Worm (Caenorhabditis elegans) whole organism, L3 larva: Measurements from ENCODE around the gene R10F2.6.

Source experiments
- R02D3.7 ChIP-seq: fragments of 150-350 bp; optimal IDR thresholded peaks from 2 replicates; lab custom pipeline; 2014; ENCODE audit warnings: missing biosample characterization, missing genetic modification characterization
- ZK546.5 ChIP-seq: sonication (generic microtip); optimal IDR thresholded peaks from 2 replicates; lab custom pipeline; 2017; ENCODE audit warnings: missing biosample characterization, missing genetic modification characterization
- ama-1 ChIP-seq: fragments of 150-350 bp; optimal IDR thresholded peaks from 2 replicates; lab custom pipeline; 2018
- ceh-16 ChIP-seq: sonication (generic microtip); optimal IDR thresholded peaks from 2 replicates; lab custom pipeline; 2017; ENCODE audit warnings: missing biosample characterization, missing genetic modification characterization
- ceh-28 ChIP-seq: fragments of 150-350 bp; optimal IDR thresholded peaks from 2 replicates; lab custom pipeline; 2014; ENCODE audit warnings: missing biosample characterization, missing genetic modification reagents, missing genetic modification characterization
- ceh-82 ChIP-seq: fragments of 150-350 bp; optimal IDR thresholded peaks from 2 replicates; lab custom pipeline; 2014; ENCODE audit warnings: missing biosample characterization, missing genetic modification characterization
- daf-12 ChIP-seq: fragments of 150-350 bp; optimal IDR thresholded peaks from 2 replicates; lab custom pipeline; 2014; ENCODE audit warnings: missing biosample characterization, missing genetic modification reagents, missing genetic modification characterization
- egl-27 ChIP-seq: sonication (generic microtip); optimal IDR thresholded peaks from 4 replicates; lab custom pipeline; 2017; ENCODE audit warnings: missing biosample characterization, missing genetic modification reagents, missing genetic modification characterization
- egl-5 ChIP-seq: fragments of 150-350 bp; optimal IDR thresholded peaks from 2 replicates; lab custom pipeline; 2017; ENCODE audit warnings: missing biosample characterization, missing genetic modification reagents, missing genetic modification characterization, inconsistent platforms
- elt-2 ChIP-seq: sonication (generic microtip); optimal IDR thresholded peaks from 2 replicates; lab custom pipeline; 2016; ENCODE audit warnings: missing genetic modification reagents, mild to moderate bottlenecking, missing genetic modification characterization, missing compliant biosample characterization
- elt-3 ChIP-seq, 3 experiments: fragments of 150-350 bp in 1 of 3; sonication (generic microtip) in 2 of 3; optimal IDR thresholded peaks; 2 replicates in 2 of 3; 4 replicates in 1 of 3; lab custom pipeline; 2014 to 2017; ENCODE audit warnings: missing biosample characterization in 3 of 3, missing genetic modification characterization in 3 of 3
- fkh-10 ChIP-seq: sonication (generic microtip); optimal IDR thresholded peaks from 2 replicates; lab custom pipeline; 2017; ENCODE audit warnings: missing biosample characterization, missing genetic modification reagents, missing genetic modification characterization
- fos-1 ChIP-seq: fragments of 150-350 bp; optimal IDR thresholded peaks from 2 replicates; lab custom pipeline; 2014; ENCODE audit warnings: missing biosample characterization, missing genetic modification characterization
- hmg-11 ChIP-seq: sonication (generic microtip); optimal IDR thresholded peaks from 2 replicates; lab custom pipeline; 2016; ENCODE audit warnings: missing genetic modification characterization, missing compliant biosample characterization
- jun-1 ChIP-seq: fragments of 150-350 bp; optimal IDR thresholded peaks from 2 replicates; lab custom pipeline; 2014; ENCODE audit warnings: missing biosample characterization, missing genetic modification reagents, missing genetic modification characterization
- lin-39 ChIP-seq: fragments of 150-350 bp; optimal IDR thresholded peaks from 2 replicates; lab custom pipeline; 2018; ENCODE audit warnings: missing biosample characterization, missing genetic modification reagents, missing genetic modification characterization
- lsy-12 ChIP-seq: sonication (generic microtip); optimal IDR thresholded peaks from 2 replicates; lab custom pipeline; 2016; ENCODE audit warnings: mild to moderate bottlenecking, missing genetic modification characterization, missing compliant biosample characterization
- mdl-1 ChIP-seq: fragments of 150-350 bp; optimal IDR thresholded peaks from 2 replicates; lab custom pipeline; 2014; ENCODE audit warnings: missing biosample characterization, missing genetic modification characterization
- mml-1 ChIP-seq: fragments of 150-350 bp; sonication (generic microtip); optimal IDR thresholded peaks from 3 replicates; lab custom pipeline; 2014; ENCODE audit warnings: missing biosample characterization, missing genetic modification characterization
- nhr-11 ChIP-seq: fragments of 150-350 bp; optimal IDR thresholded peaks from 2 replicates; lab custom pipeline; 2014; ENCODE audit warnings: missing biosample characterization, missing genetic modification characterization
- nhr-12 ChIP-seq: fragments of 150-350 bp; optimal IDR thresholded peaks from 2 replicates; lab custom pipeline; 2014; ENCODE audit warnings: missing biosample characterization, missing genetic modification characterization
- nhr-23 ChIP-seq: fragments of 150-350 bp; optimal IDR thresholded peaks from 2 replicates; lab custom pipeline; 2014; ENCODE audit warnings: missing biosample characterization, missing genetic modification reagents, missing genetic modification characterization
- nhr-237 ChIP-seq: fragments of 150-350 bp; optimal IDR thresholded peaks from 2 replicates; lab custom pipeline; 2014; ENCODE audit warnings: missing biosample characterization, missing genetic modification characterization
- nhr-25 ChIP-seq: sonication (generic microtip); optimal IDR thresholded peaks from 2 replicates; lab custom pipeline; 2017; ENCODE audit warnings: missing biosample characterization, missing genetic modification characterization
- nhr-28 ChIP-seq: fragments of 150-350 bp; optimal IDR thresholded peaks from 2 replicates; lab custom pipeline; 2014; ENCODE audit warnings: missing biosample characterization, missing genetic modification characterization
- nhr-43 ChIP-seq: sonication (generic microtip); optimal IDR thresholded peaks from 2 replicates; lab custom pipeline; 2016; ENCODE audit warnings: mild to moderate bottlenecking, missing genetic modification characterization, missing compliant biosample characterization; ENCODE audit not compliant: poor library complexity, severe bottlenecking
- pha-4 ChIP-seq: fragments of 150-350 bp; optimal IDR thresholded peaks from 2 replicates; lab custom pipeline; 2014; ENCODE audit warnings: missing biosample characterization, missing genetic modification reagents, missing genetic modification characterization
- pqm-1 ChIP-seq: fragments of 150-350 bp; optimal IDR thresholded peaks from 2 replicates; lab custom pipeline; 2017; ENCODE audit warnings: missing biosample characterization, missing genetic modification characterization, inconsistent platforms
- sea-2 ChIP-seq: fragments of 150-350 bp; sonication (generic microtip); optimal IDR thresholded peaks from 4 replicates; lab custom pipeline; 2014; ENCODE audit warnings: missing biosample characterization, missing genetic modification reagents, missing genetic modification characterization
- skn-1 ChIP-seq: fragments of 150-350 bp; optimal IDR thresholded peaks from 2 replicates; lab custom pipeline; 2014; ENCODE audit warnings: missing biosample characterization, missing genetic modification characterization
- snpc-4 ChIP-seq: fragments of 150-350 bp; optimal IDR thresholded peaks from 2 replicates; lab custom pipeline; 2014; ENCODE audit warnings: missing biosample characterization, missing genetic modification characterization
- tbx-2 ChIP-seq: sonication (generic microtip); optimal IDR thresholded peaks from 2 replicates; lab custom pipeline; 2016; ENCODE audit warnings: mild to moderate bottlenecking, missing genetic modification characterization, missing compliant biosample characterization
- unc-39 ChIP-seq: sonication (generic microtip); optimal IDR thresholded peaks from 4 replicates; lab custom pipeline; 2017; ENCODE audit warnings: missing biosample characterization, missing genetic modification characterization
- zag-1 ChIP-seq: fragments of 150-350 bp; optimal IDR thresholded peaks from 2 replicates; lab custom pipeline; 2014; ENCODE audit warnings: missing biosample characterization, missing genetic modification characterization
- ztf-11 ChIP-seq: fragments of 150-350 bp; optimal IDR thresholded peaks from 2 replicates; lab custom pipeline; 2014; ENCODE audit warnings: missing biosample characterization, missing genetic modification characterization

The R10F2.6 gene

DNA sequence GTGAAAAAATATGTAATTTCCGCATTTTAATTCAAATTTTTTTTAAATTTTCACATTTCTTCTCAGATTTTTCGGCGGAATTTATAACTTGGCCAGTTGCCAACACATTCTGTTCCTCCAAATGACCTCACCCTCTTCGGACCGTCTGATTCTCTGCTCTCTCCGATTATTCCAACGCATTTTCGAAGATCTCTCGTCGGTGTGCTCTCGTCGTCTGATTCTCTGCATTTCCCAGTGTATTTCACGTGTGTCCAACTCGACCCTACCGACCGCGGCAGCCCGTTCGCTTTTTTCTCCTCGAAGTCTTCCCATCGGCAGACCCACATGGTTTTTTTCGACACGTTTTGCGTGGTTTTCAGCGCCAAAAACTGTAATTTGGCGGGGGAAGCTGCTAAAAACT lies 3.4 kb upstream of the R10F2.6 start:
- TF ChIP-seq nhr-28 (tag; lab: Kevin White, UChicago), result no peak
- TF ChIP-seq elt-2 (tag; lab: Kevin White, UChicago), result peak; percentile 19
- TF ChIP-seq lin-39 (tag; lab: Kevin White, UChicago), result peak; percentile 48
- TF ChIP-seq hmg-11 (tag; lab: Kevin White, UChicago), result peak; percentile 41
- peak; percentile 22 for TF ChIP-seq nhr-23 (tag; lab: Kevin White, UChicago)
- no peak for TF ChIP-seq ZK546.5
- peak; percentile 5 for TF ChIP-seq egl-5 (tag; lab: Kevin White, UChicago)
- peak; percentile 29 for TF ChIP-seq nhr-25
- TF ChIP-seq mdl-1 (tag; lab: Kevin White, UChicago), result peak; percentile 18
- TF ChIP-seq, all 47 proteins: peak for 7

ce11 chrIII:2946626-2947168 lies 2.8 kb upstream of the R10F2.6 start, which contains the start of gene H05C05.1:
Gene H05C05.1 (plus strand): TSS chrIII:2947118.
- TF ChIP-seq unc-39 (tag; lab: Kevin White, UChicago), result no peak
- no peak for TF ChIP-seq egl-5 (tag; lab: Kevin White, UChicago)
- TF ChIP-seq ama-1, result no peak
- no peak for TF ChIP-seq nhr-12
- no peak for TF ChIP-seq R02D3.7
- no peak for TF ChIP-seq nhr-43 (tag; lab: Kevin White, UChicago)
- TF ChIP-seq hmg-11 (tag; lab: Kevin White, UChicago), result no peak
- no peak for TF ChIP-seq sea-2 (GFP tag; lab: Kevin White, UChicago)
- no peak for TF ChIP-seq mml-1 (tag; lab: Kevin White, UChicago)
- no peak for TF ChIP-seq daf-12 (tag; lab: Kevin White, UChicago)
- TF ChIP-seq skn-1 (tag; lab: Kevin White, UChicago), result no peak
- no peak for TF ChIP-seq nhr-23 (tag; lab: Kevin White, UChicago)

- no peak for TF ChIP-seq ceh-82
- TF ChIP-seq sea-2 (GFP tag; lab: Kevin White, UChicago), result no peak
- no peak for TF ChIP-seq tbx-2 (tag; lab: Kevin White, UChicago)
- TF ChIP-seq lsy-12 (tag; lab: Kevin White, UChicago), result no peak
- no peak for TF ChIP-seq pha-4 (tag; lab: Kevin White, UChicago)
- no peak for TF ChIP-seq nhr-43 (tag; lab: Kevin White, UChicago)
- TF ChIP-seq pqm-1 (tag; lab: Kevin White, UChicago), result no peak
- no peak for TF ChIP-seq nhr-12
- TF ChIP-seq unc-39 (tag; lab: Kevin White, UChicago), result no peak
- no peak for TF ChIP-seq ceh-28 (tag; lab: Kevin White, UChicago)
- no peak for TF ChIP-seq mdl-1 (tag; lab: Kevin White, UChicago)
- no peak for TF ChIP-seq egl-27 (tag; lab: Kevin White, UChicago)
These were observed 2.2 kb upstream of the R10F2.6 start, which contains the start of gene H05C05.4 for ce11 chrIII:2946101-2946500. Gene H05C05.4 (minus strand): TSS chrIII:2946201.

- TF ChIP-seq nhr-25, result no peak
- no peak for TF ChIP-seq jun-1 (tag; lab: Kevin White, UChicago)
These were observed 2.3 kb downstream of the R10F2.6 start for ce11 chrIII:2941578-2941977.

- TF ChIP-seq skn-1 (tag; lab: Kevin White, UChicago), result no peak
- TF ChIP-seq pqm-1 (tag; lab: Kevin White, UChicago), result no peak
- TF ChIP-seq fkh-10 (GFP tag; lab: Kevin White, UChicago), result no peak
- TF ChIP-seq ceh-16 (tag; lab: Kevin White, UChicago), result no peak
- TF ChIP-seq lin-39 (tag; lab: Kevin White, UChicago), result no peak
- TF ChIP-seq nhr-237 (tag; lab: Kevin White, UChicago), result no peak
- TF ChIP-seq nhr-23 (tag; lab: Kevin White, UChicago), result no peak
- TF ChIP-seq sea-2 (GFP tag; lab: Kevin White, UChicago), result no peak
- no peak for TF ChIP-seq ceh-82
- no peak for TF ChIP-seq nhr-11
These were observed 6.1 kb downstream of the R10F2.6 start for ce11 chrIII:2937780-2938179.

DNA sequence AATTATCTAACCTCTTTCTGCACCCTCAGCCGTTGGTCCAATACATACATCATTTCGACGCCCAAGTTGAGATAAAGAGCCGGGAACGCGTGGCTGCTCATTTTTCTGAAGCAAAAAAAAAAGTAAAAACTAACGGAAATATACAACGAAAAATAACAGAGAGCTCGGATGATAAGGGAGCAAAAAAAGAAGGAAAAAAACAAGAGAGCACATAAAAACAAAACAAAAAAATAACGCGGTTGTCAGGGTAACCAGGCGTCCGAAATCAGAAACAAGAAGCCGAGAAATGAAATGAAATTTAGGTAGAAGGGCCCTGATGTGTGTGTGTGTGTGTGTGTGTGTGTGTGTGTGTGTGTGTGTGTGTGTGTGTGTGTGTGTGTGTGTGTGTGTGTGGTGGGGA lies 19.2 kb downstream of the R10F2.6 start, which contains the start of gene R10F2.5:
Gene R10F2.5, minus strand, starts transcription at position 101 of the 400 bp plus-strand sequence.
- no peak for TF ChIP-seq elt-3 (tag; optimal IDR thresholded peaks at IDR 0.05; lab: Kevin White, UChicago)
- TF ChIP-seq skn-1 (tag; lab: Kevin White, UChicago), result no peak
- no peak for TF ChIP-seq nhr-12
- TF ChIP-seq nhr-237 (tag; lab: Kevin White, UChicago), result no peak
- TF ChIP-seq ceh-16 (tag; lab: Kevin White, UChicago), result no peak
- TF ChIP-seq egl-27 (tag; lab: Kevin White, UChicago), result no peak
- TF ChIP-seq fos-1 (tag; lab: Kevin White, UChicago), result no peak
- no peak for TF ChIP-seq tbx-2 (tag; lab: Kevin White, UChicago)
- TF ChIP-seq snpc-4 (tag; lab: Kevin White, UChicago), result no peak
- no peak for TF ChIP-seq R02D3.7
- no peak for TF ChIP-seq jun-1 (tag; lab: Kevin White, UChicago)
- no peak for TF ChIP-seq ztf-11 (tag; lab: Kevin White, UChicago)
- TF ChIP-seq mml-1 (tag; lab: Kevin White, UChicago), result no peak
- TF ChIP-seq zag-1 (tag; lab: Kevin White, UChicago), result no peak
- no peak for TF ChIP-seq sea-2 (GFP tag; lab: Kevin White, UChicago)
